Worm (Caenorhabditis elegans) whole organism, mixed stage, embryonic: ENCODE data around the gene prdh-1.

ENCODE experiments used
- M03D4.4 ChIP-seq: sonication (generic microtip); optimal IDR thresholded peaks from 2 replicates; lab custom pipeline; 2017; ENCODE audit warnings: mild to moderate bottlenecking, missing genetic modification characterization, missing compliant biosample characterization
- ces-1 ChIP-seq: fragments of 150-350 bp; optimal IDR thresholded peaks from 2 replicates; lab custom pipeline; 2014; ENCODE audit warnings: missing biosample characterization, missing genetic modification reagents, missing genetic modification characterization
- nhr-76 ChIP-seq: sonication (generic microtip); optimal IDR thresholded peaks from 2 replicates; lab custom pipeline; 2017; ENCODE audit warnings: missing biosample characterization, missing genetic modification characterization
- sptf-1 ChIP-seq: sonication (generic microtip); optimal IDR thresholded peaks from 2 replicates; lab custom pipeline; 2017; ENCODE audit warnings: mild to moderate bottlenecking, missing genetic modification characterization, moderate library complexity, missing compliant biosample characterization
- ztf-11 ChIP-seq: fragments of 150-350 bp; optimal IDR thresholded peaks from 2 replicates; lab custom pipeline; 2014; ENCODE audit warnings: missing biosample characterization, missing genetic modification characterization

DNA sequence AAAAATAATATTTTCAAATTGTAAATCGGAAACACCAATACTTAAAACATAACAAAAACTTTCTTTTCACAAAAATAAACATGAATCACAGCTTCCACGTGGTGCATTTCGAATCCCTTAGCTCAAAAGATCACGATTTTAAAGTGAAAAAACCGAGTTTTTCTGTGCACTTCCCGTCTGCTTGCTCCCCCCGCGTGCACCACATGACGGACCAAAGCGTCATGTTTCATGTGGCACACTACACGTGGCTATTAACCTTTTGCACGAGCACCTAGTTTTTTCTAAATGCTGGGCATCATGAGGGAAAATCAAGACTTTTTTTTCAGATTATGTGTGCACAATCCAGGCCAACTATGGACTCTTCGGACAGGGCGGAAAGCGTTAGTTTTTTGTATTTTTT lies 4.4 kb upstream of the prdh-1 start:
- TF ChIP-seq ztf-11 (tag; lab: Kevin White, UChicago): no peak
- no peak for TF ChIP-seq ces-1
- TF ChIP-seq nhr-76: no peak
- TF ChIP-seq M03D4.4 (tag; lab: Kevin White, UChicago): no peak
- TF ChIP-seq sptf-1 (tag; lab: Kevin White, UChicago): no peak
